Fruit fly (Drosophila melanogaster): Measurements from ENCODE around the gene CG17271.

Gene CG17271

DNA sequence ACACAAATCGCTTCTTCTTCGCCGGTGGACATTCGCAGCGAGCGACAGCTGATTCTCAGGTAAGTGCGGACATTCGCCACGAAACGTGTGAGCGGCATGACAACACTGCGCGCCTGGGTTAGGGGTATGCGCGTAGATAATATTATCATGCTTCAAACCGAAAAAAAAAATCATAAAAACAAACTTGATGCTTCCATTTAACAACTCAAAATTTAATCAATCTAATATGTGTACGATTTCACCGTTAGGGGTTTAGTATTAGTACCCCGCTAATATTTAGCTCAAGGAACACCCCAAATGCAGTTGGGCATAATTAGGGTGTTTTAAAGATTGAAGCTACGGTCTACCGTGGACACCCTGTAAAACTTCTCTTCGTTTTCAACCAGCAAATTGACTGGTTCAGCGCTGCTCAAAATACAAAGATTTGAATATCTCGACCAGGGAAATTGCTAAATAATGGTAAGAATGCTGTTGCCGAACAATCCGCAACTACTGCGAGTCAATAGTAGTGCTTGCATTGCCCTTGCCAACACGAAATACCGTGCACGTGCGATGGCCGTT is at the start of gene CG17271, which contains the start of gene RpS20 (continued):
- TF ChIP-seq ewg (GFP tag; optimal IDR thresholded peaks at IDR 0.05) (peak; percentile 89), Awh (GFP tag; IDR thresholded peaks at IDR 0.05) (peak; percentile 87), CG31224 (GFP tag; IDR thresholded peaks at IDR 0.05) (peak; percentile 85), CG12236 (GFP tag; optimal IDR thresholded peaks at IDR 0.05) (peak; percentile 72), sob (GFP tag; IDR thresholded peaks at IDR 0.05) (peak; percentile 92), CG3407 (GFP tag; optimal IDR thresholded peaks at IDR 0.05) (peak; percentile 75), Max (GFP tag; optimal IDR thresholded peaks at IDR 0.05) (peak; percentile 89), bowl (GFP tag; IDR thresholded peaks at IDR 0.05) (peak; percentile 73), CG12391 (tag; optimal IDR thresholded peaks at IDR 0.05) (peak; percentile 95), lilli (GFP tag; optimal IDR thresholded peaks at IDR 0.05) (peak; percentile 97), Mes4 (GFP tag; optimal IDR thresholded peaks at IDR 0.05) (peak; percentile 94), CG3847 (GFP tag; IDR thresholded peaks at IDR 0.05) (peak; percentile 90), CG2129 (GFP tag; IDR thresholded peaks at IDR 0.05; ENCODE audit: partially characterized antibody) (no peak), Aef1 (GFP tag; IDR thresholded peaks at IDR 0.05) (peak; percentile 88), CG18262 (tag; optimal IDR thresholded peaks at IDR 0.05) (peak; percentile 79), CG4328 (GFP tag; optimal IDR thresholded peaks at IDR 0.05) (peak; percentile 87), Doc2 (GFP tag; IDR thresholded peaks at IDR 0.05) (peak; percentile 61; the same call in 1 of the 2 replicates), Oli (tag; optimal IDR thresholded peaks at IDR 0.05) (peak; percentile 74), CG12155 (GFP tag; optimal IDR thresholded peaks at IDR 0.05) (peak; percentile 88), CG10565 (GFP tag; optimal IDR thresholded peaks at IDR 0.05) (peak; percentile 57), cg (GFP tag; optimal IDR thresholded peaks at IDR 0.05) (peak; percentile 68), CG11085 (GFP tag; IDR thresholded peaks at IDR 0.05) (peak; percentile 88), sqz (GFP tag; optimal IDR thresholded peaks at IDR 0.05) (no peak), lbe (GFP tag; optimal IDR thresholded peaks at IDR 0.05) (peak; percentile 55), Sin3A (optimal IDR thresholded peaks at IDR 0.05) (peak; percentile 99), CG14050 (GFP tag; IDR thresholded peaks at IDR 0.05) (peak; percentile 85), CG17912 (GFP tag; optimal IDR thresholded peaks at IDR 0.05) (peak; percentile 55), ac (GFP tag; optimal IDR thresholded peaks at IDR 0.05) (peak; percentile 58), zf30C (GFP tag; optimal IDR thresholded peaks at IDR 0.05) (no peak), inv (GFP tag; IDR thresholded peaks at IDR 0.05; ENCODE audit: partially characterized antibody) (0 out of 2 replicates have a peak, but pooled peaks have one; percentile 16), Hr3 (GFP tag; optimal IDR thresholded peaks at IDR 0.05) (peak; percentile 94), ato (GFP tag; IDR thresholded peaks at IDR 0.05; ENCODE audit: partially characterized antibody) (no peak), lov (optimal IDR thresholded peaks at IDR 0.05) (no peak), lov (GFP tag; IDR thresholded peaks at IDR 0.05) (peak; percentile 62; the same call in 1 of the 3 replicates), zfh1 (GFP tag; IDR thresholded peaks at IDR 0.05) (peak; percentile 91), Optix (GFP tag; IDR thresholded peaks at IDR 0.05) (peak; percentile 85; the same call in 2 of the 3 replicates), CG9797 (GFP tag; optimal IDR thresholded peaks at IDR 0.05) (peak; percentile 88), HHEX (GFP tag; optimal IDR thresholded peaks at IDR 0.05) (peak; percentile 81), gsb (GFP tag; IDR thresholded peaks at IDR 0.05) (peak; percentile 76), p53 (GFP tag; optimal IDR thresholded peaks at IDR 0.05) (peak; percentile 92), Abd-B (GFP tag; optimal IDR thresholded peaks at IDR 0.05) (peak; percentile 89), unpg (GFP tag; optimal IDR thresholded peaks at IDR 0.05) (peak; percentile 89), emc (GFP tag; optimal IDR thresholded peaks at IDR 0.05) (peak; percentile 90), Bgb (GFP tag; IDR thresholded peaks at IDR 0.05; ENCODE audit: partially characterized antibody) (peak; percentile 48; the same call in 1 of the 2 replicates), sug (tag; optimal IDR thresholded peaks at IDR 0.05) (peak; percentile 90), Chrac-16 (GFP tag; optimal IDR thresholded peaks at IDR 0.05) (peak; percentile 93), CG14965 (GFP tag; optimal IDR thresholded peaks at IDR 0.05; ENCODE audit: borderline replicate concordance) (peak; percentile 69), ash1 (GFP tag; optimal IDR thresholded peaks at IDR 0.05) (peak; percentile 39), CG10543 (GFP tag; optimal IDR thresholded peaks at IDR 0.05) (peak; percentile 93), Mad (GFP tag; optimal IDR thresholded peaks at IDR 0.05) (peak; percentile 94)
